Worm (Caenorhabditis elegans): ENCODE results near the gene ttr-2.

DNA sequence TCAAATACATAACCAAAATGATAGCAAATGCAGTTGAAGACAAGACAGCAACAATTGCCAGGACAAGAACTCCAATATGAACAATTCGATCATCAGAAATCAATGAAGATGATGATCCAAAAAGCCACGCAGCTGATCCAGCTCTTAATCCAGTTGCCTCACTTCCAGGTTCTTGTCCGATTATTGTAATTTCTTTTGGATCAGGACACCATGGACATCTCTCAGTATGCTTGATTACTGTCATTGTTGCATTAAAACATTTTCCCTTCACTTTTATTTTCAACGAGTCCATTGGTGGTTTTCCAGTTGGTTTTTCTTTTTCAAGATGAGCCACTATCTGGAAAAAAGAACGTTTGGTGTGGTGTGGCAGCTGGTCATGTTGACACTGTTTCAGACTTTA lies 36.8 kb downstream of the ttr-2 start:
- TF ChIP-seq skn-1 (tag; optimal IDR thresholded peaks at IDR 0.05) (no peak), ztf-11 (tag; optimal IDR thresholded peaks at IDR 0.05) (no peak), fos-1 (tag; optimal IDR thresholded peaks at IDR 0.05) (no peak), mbf-1 (tag; optimal IDR thresholded peaks at IDR 0.05) (no peak), elt-3 (tag; optimal IDR thresholded peaks at IDR 0.05) (no peak), zag-1 (tag; optimal IDR thresholded peaks at IDR 0.05) (no peak), unc-62 (GFP tag; optimal IDR thresholded peaks at IDR 0.05) (no peak), unc-39 (tag; optimal IDR thresholded peaks at IDR 0.05) (no peak), dmd-4 (tag; optimal IDR thresholded peaks at IDR 0.05) (no peak), R02D3.7 (tag; optimal IDR thresholded peaks at IDR 0.05) (no peak), nhr-25 (tag; optimal IDR thresholded peaks at IDR 0.05) (no peak), lsy-2 (tag; optimal IDR thresholded peaks at IDR 0.05) (no peak)

Data from whole organism, L2 larva.